Worm (Caenorhabditis elegans): Measurements from ENCODE around the gene F52C9.5.

F52C9.5 gene

ce11 chrIII:5301786-5302268 is at the start of gene F52C9.5, which contains the start of gene T15B12.2:
Gene F52C9.5, plus strand, starts transcription at chrIII:5302218.
Gene T15B12.2, minus strand, starts transcription at chrIII:5301886.
- TF ChIP-seq fkh-6 (tag; optimal IDR thresholded peaks at IDR 0.05) (no peak), zip-5 (tag; optimal IDR thresholded peaks at IDR 0.05) (no peak), ceh-6 (GFP tag; optimal IDR thresholded peaks at IDR 0.05) (no peak), Y22D7AL.16 (tag; optimal IDR thresholded peaks at IDR 0.05) (no peak), ceh-22 (tag; optimal IDR thresholded peaks at IDR 0.05) (no peak), dve-1 (tag; optimal IDR thresholded peaks at IDR 0.05) (no peak), K02D7.2 (tag; optimal IDR thresholded peaks at IDR 0.05) (no peak), C08G9.2 (tag; optimal IDR thresholded peaks at IDR 0.05) (no peak), syd-9 (tag; optimal IDR thresholded peaks at IDR 0.05) (no peak), T23F11.4 (GFP tag; optimal IDR thresholded peaks at IDR 0.05) (no peak), ets-4 (tag; optimal IDR thresholded peaks at IDR 0.05) (no peak), nfya-1 (tag; optimal IDR thresholded peaks at IDR 0.05) (no peak), pat-9 (tag; optimal IDR thresholded peaks at IDR 0.05) (no peak), elt-4 (tag; optimal IDR thresholded peaks at IDR 0.05) (no peak), odd-2 (tag; optimal IDR thresholded peaks at IDR 0.05) (no peak)

ce11 chrIII:5254108-5254507 is 47.9 kb upstream of the F52C9.5 start, which contains the start of the genes sumv-1 and gop-1:
Gene sumv-1, minus strand, starts transcription at chrIII:5254187.
Gene gop-1, plus strand, starts transcription at chrIII:5254438.
- TF ChIP-seq unc-42 (tag; optimal IDR thresholded peaks at IDR 0.05) (peak; percentile 19), sdc-2 (tag; optimal IDR thresholded peaks at IDR 0.05) (no peak)

- TF ChIP-seq odd-2 (tag; optimal IDR thresholded peaks at IDR 0.05) (no peak), K09A11.1 (tag; optimal IDR thresholded peaks at IDR 0.05; ENCODE audit: insufficient read depth) (no peak), ref-2 (tag; optimal IDR thresholded peaks at IDR 0.05) (no peak), elt-4 (tag; optimal IDR thresholded peaks at IDR 0.05) (no peak)
These were observed 43.1 kb upstream of the F52C9.5 start, which contains the start of gene gop-2 for ce11 chrIII:5258918-5259317. Gene gop-2, plus strand, starts transcription at chrIII:5259023.

DNA sequence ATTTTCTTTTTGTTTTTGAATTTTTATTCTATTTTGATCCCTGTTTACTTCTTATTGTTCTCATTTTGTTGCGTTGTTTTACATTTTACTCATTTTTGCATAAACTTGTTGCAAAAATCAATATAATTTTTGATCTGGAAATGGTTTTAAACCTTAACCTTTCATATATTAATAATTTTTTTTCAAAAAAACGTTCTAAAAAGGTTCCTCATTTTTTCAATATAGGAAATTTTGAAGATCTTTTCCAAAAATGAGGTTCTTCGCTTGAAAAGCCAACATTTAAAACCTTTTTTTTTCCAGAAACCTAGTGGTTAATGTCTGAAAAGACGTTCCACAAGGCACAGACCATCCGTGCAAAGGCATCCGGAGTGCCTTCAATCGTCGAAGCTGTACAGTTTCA is 41.6 kb upstream of the F52C9.5 start, which contains the start of gene gop-3:
gop-3 (plus strand) TSS at position 301 of the 400 bp plus-strand sequence.
- no peak for TF ChIP-seq ceh-30 (tag; optimal IDR thresholded peaks at IDR 0.05)
- TF ChIP-seq sox-4 (tag; optimal IDR thresholded peaks at IDR 0.05), result no peak
- no peak for TF ChIP-seq ceh-31 (tag; optimal IDR thresholded peaks at IDR 0.05)
- TF ChIP-seq hlh-30 (tag; optimal IDR thresholded peaks at IDR 0.05; ENCODE audit: insufficient read depth), result no peak
- no peak for TF ChIP-seq ceh-22 (tag; optimal IDR thresholded peaks at IDR 0.05)
- no peak for TF ChIP-seq unc-86 (tag; optimal IDR thresholded peaks at IDR 0.05)
- TF ChIP-seq sdc-2 (tag; optimal IDR thresholded peaks at IDR 0.05), result no peak
- TF ChIP-seq ztf-16 (tag; optimal IDR thresholded peaks at IDR 0.05), result no peak
- TF ChIP-seq lin-11 (tag; optimal IDR thresholded peaks at IDR 0.05), result no peak

ce11 chrIII:5263299-5263993 is 38.6 kb upstream of the F52C9.5 start, which contains the start of the genes C34E10.9 and hap-1:
Gene C34E10.9, minus strand, starts transcription at chrIII:5263399.
Gene hap-1, plus strand, starts transcription at chrIII:5263943.
- TF ChIP-seq fax-1 (tag; optimal IDR thresholded peaks at IDR 0.05) (no peak), elt-4 (tag; optimal IDR thresholded peaks at IDR 0.05) (no peak), pag-3 (tag; optimal IDR thresholded peaks at IDR 0.05; ENCODE audit: borderline replicate concordance) (no peak), sdc-2 (tag; optimal IDR thresholded peaks at IDR 0.05) (no peak), ceh-19 (GFP tag; optimal IDR thresholded peaks at IDR 0.05) (no peak), rnt-1 (tag; optimal IDR thresholded peaks at IDR 0.05) (no peak), nhr-232 (tag; optimal IDR thresholded peaks at IDR 0.05) (no peak), Y22D7AL.16 (tag; optimal IDR thresholded peaks at IDR 0.05) (no peak)
